Worm (Caenorhabditis elegans): ENCODE results near the gene dpy-2.
A peak's percentile ranks its signal among the peaks of the same experiment; 100 is the strongest.

Gene dpy-2

DNA sequence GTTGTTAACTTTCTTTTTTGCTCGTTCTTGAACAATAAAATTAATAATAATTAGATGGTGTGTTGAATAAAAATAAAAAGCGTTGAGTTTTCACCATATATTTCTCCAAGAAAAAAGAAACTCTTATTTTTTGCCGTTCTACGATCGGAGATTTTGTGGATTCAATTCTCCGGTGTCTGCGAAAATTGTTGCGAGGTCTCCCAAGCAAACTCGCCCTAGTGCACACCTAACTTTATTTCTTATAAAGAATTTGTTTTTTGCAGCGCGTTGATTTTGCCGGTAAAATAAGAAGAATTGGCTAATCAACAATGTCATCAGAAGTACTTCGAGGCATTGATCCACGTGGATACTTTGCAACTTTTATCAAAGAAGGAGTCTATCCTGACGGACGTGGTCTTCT is 27.3 kb downstream of the dpy-2 start, which contains the start of gene exos-8 (continued):
- TF ChIP-seq tra-1 (GFP tag; IDR thresholded peaks at IDR 0.05) (no peak), T20F7.1 (GFP tag; optimal IDR thresholded peaks at IDR 0.05) (peak; percentile 77), hlh-11 (tag; optimal IDR thresholded peaks at IDR 0.05) (peak; percentile 21), ctbp-1 (GFP tag; IDR thresholded peaks at IDR 0.05) (no peak), hif-1 (tag; optimal IDR thresholded peaks at IDR 0.05) (peak in 1 of 2 experiments; percentile 78), mep-1 (tag; optimal IDR thresholded peaks at IDR 0.05) (no peak), dmd-6 (GFP tag; IDR thresholded peaks at IDR 0.05) (no peak; the same call in 1 of the 2 replicates), nhr-6 (tag; optimal IDR thresholded peaks at IDR 0.05) (no peak), ces-1 (GFP tag; optimal IDR thresholded peaks at IDR 0.05) (no peak), F37D6.2 (tag; optimal IDR thresholded peaks at IDR 0.05) (no peak), zfp-3 (GFP tag; conservative IDR thresholded peaks at IDR 0.05) (no peak), zip-11 (GFP tag; IDR thresholded peaks at IDR 0.05) (no peak), zip-2 (tag; optimal IDR thresholded peaks at IDR 0.05) (no peak), cey-2 (tag; optimal IDR thresholded peaks at IDR 0.05; ENCODE audit: borderline replicate concordance, insufficient read depth) (no peak), hmg-1.1 (GFP tag; IDR thresholded peaks at IDR 0.05) (peak; percentile 58; the same call in 1 of the 2 replicates), hlh-30 (tag; optimal IDR thresholded peaks at IDR 0.05; ENCODE audit: insufficient read depth) (no peak), zag-1 (tag; optimal IDR thresholded peaks at IDR 0.05) (no peak), spr-1 (tag; optimal IDR thresholded peaks at IDR 0.05) (no peak), aly-2 (tag; optimal IDR thresholded peaks at IDR 0.05) (no peak), ceh-20 (GFP tag; IDR thresholded peaks at IDR 0.05) (no peak), T26A8.4 (GFP tag; IDR thresholded peaks at IDR 0.05) (no peak), F26F4.8 (GFP tag; conservative IDR thresholded peaks at IDR 0.05) (no peak), nhr-25 (tag; optimal IDR thresholded peaks at IDR 0.05; ENCODE audit: borderline replicate concordance, insufficient read depth) (no peak), egl-27 (tag; optimal IDR thresholded peaks at IDR 0.05) (no peak), F49E8.2 (tag; optimal IDR thresholded peaks at IDR 0.05; ENCODE audit: borderline replicate concordance) (no peak), Y105C5A.15 (GFP tag; IDR thresholded peaks at IDR 0.05) (no peak), dve-1 (tag; optimal IDR thresholded peaks at IDR 0.05; ENCODE audit: insufficient read depth) (no peak), mdt-29 (GFP tag; IDR thresholded peaks at IDR 0.05) (no peak), F10B5.3 (tag; optimal IDR thresholded peaks at IDR 0.05) (no peak), pha-4 (GFP tag; IDR thresholded peaks at IDR 0.05) (no peak), pha-4 (tag; optimal IDR thresholded peaks at IDR 0.05) (no peak), nhr-41 (GFP tag; IDR thresholded peaks at IDR 0.05) (no peak), ZK546.5 (tag; optimal IDR thresholded peaks at IDR 0.05) (no peak), vab-7 (GFP tag; IDR thresholded peaks at IDR 0.05) (0 out of 2 replicates have a peak, but pooled peaks have one; percentile 28), sdz-12 (GFP tag; optimal IDR thresholded peaks at IDR 0.05) (no peak), gei-8 (GFP tag; optimal IDR thresholded peaks at IDR 0.05) (no peak), zfp-2 (tag; optimal IDR thresholded peaks at IDR 0.05) (no peak), R02D3.7 (tag; optimal IDR thresholded peaks at IDR 0.05) (no peak), lin-29 (GFP tag; IDR thresholded peaks at IDR 0.05) (no peak), nhr-10 (tag; optimal IDR thresholded peaks at IDR 0.05) (no peak), skn-1 (tag; optimal IDR thresholded peaks at IDR 0.05) (no peak), spr-3 (GFP tag; optimal IDR thresholded peaks at IDR 0.05) (no peak), fos-1 (tag; optimal IDR thresholded peaks at IDR 0.05) (no peak), jun-1 (tag; optimal IDR thresholded peaks at IDR 0.05) (no peak), lin-39 (tag; optimal IDR thresholded peaks at IDR 0.05) (no peak), lir-3 (tag; optimal IDR thresholded peaks at IDR 0.05) (no peak), daf-12 (tag; optimal IDR thresholded peaks at IDR 0.05) (no peak), php-3 (GFP tag; IDR thresholded peaks at IDR 0.05) (no peak), tag-97 (GFP tag; IDR thresholded peaks at IDR 0.05) (no peak), lin-15B (tag; optimal IDR thresholded peaks at IDR 0.05) (no peak), nhr-28 (tag; optimal IDR thresholded peaks at IDR 0.05) (peak; percentile 66), daf-19 (GFP tag; conservative IDR thresholded peaks at IDR 0.05) (no peak)

Data from whole organism, L4 larva.